Worm (Caenorhabditis elegans) whole organism, L3 larva: ENCODE results near the gene fbxa-29.
"Not testable (repeated sequence)": the region's sequence is repeated elsewhere in the genome, so short reads cannot be mapped to it uniquely, and the experiment has no call there.

ENCODE experiments used
- R02D3.7 ChIP-seq: fragments of 150-350 bp; optimal IDR thresholded peaks from 2 replicates; lab custom pipeline; 2014; ENCODE audit warnings: missing biosample characterization, missing genetic modification characterization
- aly-2 ChIP-seq: fragments of 150-350 bp; optimal IDR thresholded peaks from 2 replicates; lab custom pipeline; 2014; ENCODE audit warnings: missing biosample characterization, missing genetic modification characterization
- ama-1 ChIP-seq: fragments of 150-350 bp; optimal IDR thresholded peaks from 2 replicates; lab custom pipeline; 2018
- ceh-82 ChIP-seq: fragments of 150-350 bp; optimal IDR thresholded peaks from 2 replicates; lab custom pipeline; 2014; ENCODE audit warnings: missing biosample characterization, missing genetic modification characterization
- daf-12 ChIP-seq: fragments of 150-350 bp; optimal IDR thresholded peaks from 2 replicates; lab custom pipeline; 2014; ENCODE audit warnings: missing biosample characterization, missing genetic modification reagents, missing genetic modification characterization
- egl-5 ChIP-seq: fragments of 150-350 bp; optimal IDR thresholded peaks from 2 replicates; lab custom pipeline; 2017; ENCODE audit warnings: missing biosample characterization, missing genetic modification reagents, missing genetic modification characterization, inconsistent platforms
- elt-2 ChIP-seq: sonication (generic microtip); optimal IDR thresholded peaks from 2 replicates; lab custom pipeline; 2016; ENCODE audit warnings: missing genetic modification reagents, mild to moderate bottlenecking, missing genetic modification characterization, missing compliant biosample characterization
- fkh-10 ChIP-seq: sonication (generic microtip); optimal IDR thresholded peaks from 2 replicates; lab custom pipeline; 2017; ENCODE audit warnings: missing biosample characterization, missing genetic modification reagents, missing genetic modification characterization
- fkh-2 ChIP-seq: fragments of 150-350 bp; optimal IDR thresholded peaks from 2 replicates; lab custom pipeline; 2014; ENCODE audit warnings: missing biosample characterization, missing genetic modification reagents, missing genetic modification characterization
- hmg-11 ChIP-seq: sonication (generic microtip); optimal IDR thresholded peaks from 2 replicates; lab custom pipeline; 2016; ENCODE audit warnings: missing genetic modification characterization, missing compliant biosample characterization
- lin-39 ChIP-seq: fragments of 150-350 bp; optimal IDR thresholded peaks from 2 replicates; lab custom pipeline; 2018; ENCODE audit warnings: missing biosample characterization, missing genetic modification reagents, missing genetic modification characterization
- lsy-12 ChIP-seq: sonication (generic microtip); optimal IDR thresholded peaks from 2 replicates; lab custom pipeline; 2016; ENCODE audit warnings: mild to moderate bottlenecking, missing genetic modification characterization, missing compliant biosample characterization
- mml-1 ChIP-seq: fragments of 150-350 bp; sonication (generic microtip); optimal IDR thresholded peaks from 3 replicates; lab custom pipeline; 2014; ENCODE audit warnings: missing biosample characterization, missing genetic modification characterization
- nfya-1 ChIP-seq: sonication (generic microtip); optimal IDR thresholded peaks from 2 replicates; lab custom pipeline; 2017; ENCODE audit warnings: missing genetic modification characterization, mild to moderate bottlenecking, missing compliant biosample characterization, antibody characterized with exemption, moderate library complexity; ENCODE audit not compliant: insufficient read depth
- nhr-11 ChIP-seq: fragments of 150-350 bp; optimal IDR thresholded peaks from 2 replicates; lab custom pipeline; 2014; ENCODE audit warnings: missing biosample characterization, missing genetic modification characterization
- nhr-12 ChIP-seq: fragments of 150-350 bp; optimal IDR thresholded peaks from 2 replicates; lab custom pipeline; 2014; ENCODE audit warnings: missing biosample characterization, missing genetic modification characterization
- nhr-237 ChIP-seq: fragments of 150-350 bp; optimal IDR thresholded peaks from 2 replicates; lab custom pipeline; 2014; ENCODE audit warnings: missing biosample characterization, missing genetic modification characterization
- nhr-25 ChIP-seq: sonication (generic microtip); optimal IDR thresholded peaks from 2 replicates; lab custom pipeline; 2017; ENCODE audit warnings: missing biosample characterization, missing genetic modification characterization
- nhr-76 ChIP-seq: fragments of 150-350 bp; sonication (generic microtip); optimal IDR thresholded peaks from 5 replicates; lab custom pipeline; 2014; ENCODE audit warnings: missing biosample characterization, missing genetic modification characterization
- pha-4 ChIP-seq: fragments of 150-350 bp; optimal IDR thresholded peaks from 2 replicates; lab custom pipeline; 2014; ENCODE audit warnings: missing biosample characterization, missing genetic modification reagents, missing genetic modification characterization
- pqm-1 ChIP-seq: fragments of 150-350 bp; optimal IDR thresholded peaks from 2 replicates; lab custom pipeline; 2017; ENCODE audit warnings: missing biosample characterization, missing genetic modification characterization, inconsistent platforms
- skn-1 ChIP-seq: fragments of 150-350 bp; optimal IDR thresholded peaks from 2 replicates; lab custom pipeline; 2014; ENCODE audit warnings: missing biosample characterization, missing genetic modification characterization
- snpc-4 ChIP-seq: fragments of 150-350 bp; optimal IDR thresholded peaks from 2 replicates; lab custom pipeline; 2014; ENCODE audit warnings: missing biosample characterization, missing genetic modification characterization
- tbx-2 ChIP-seq: sonication (generic microtip); optimal IDR thresholded peaks from 2 replicates; lab custom pipeline; 2016; ENCODE audit warnings: mild to moderate bottlenecking, missing genetic modification characterization, missing compliant biosample characterization
- ztf-4 ChIP-seq: fragments of 150-350 bp; optimal IDR thresholded peaks from 2 replicates; lab custom pipeline; 2014; ENCODE audit warnings: missing biosample characterization, missing genetic modification characterization

fbxa-29 gene

ce11 chrIII:1275513-1275912 is 2.0 kb upstream of the fbxa-29 start, which contains the start of gene fbxa-30:
Gene fbxa-30, minus strand, starts transcription at chrIII:1275613.
- TF ChIP-seq nhr-11 (tag; lab: Kevin White, UChicago) (no peak), hmg-11 (tag; lab: Kevin White, UChicago) (no peak), nhr-25 (no peak), elt-2 (tag; lab: Kevin White, UChicago) (peak; percentile 6)

DNA sequence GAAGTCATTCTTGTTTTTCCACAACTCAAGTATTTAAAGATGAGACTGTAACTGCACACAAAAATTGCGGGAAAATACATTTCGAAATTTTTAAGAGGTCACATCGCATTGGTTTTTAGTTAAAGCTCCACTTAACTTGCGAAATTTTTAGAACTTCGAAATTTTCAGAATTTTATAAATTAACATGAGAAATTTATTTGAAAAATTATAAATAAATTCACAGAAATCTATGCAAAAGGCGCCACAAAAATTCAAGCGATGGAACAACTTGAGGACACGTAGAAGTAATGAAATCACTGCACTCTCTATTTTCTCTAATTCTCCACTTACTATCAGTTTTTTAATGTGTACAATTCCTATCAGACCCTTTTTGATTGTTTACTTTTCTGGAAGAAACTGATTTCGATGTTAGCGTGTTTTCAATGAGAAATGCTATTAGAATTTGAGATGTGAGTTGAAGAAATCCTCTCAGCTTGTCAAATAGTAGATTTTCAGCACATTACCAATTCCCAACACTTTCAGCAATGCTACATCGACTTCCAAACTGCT is 2.1 kb downstream of the fbxa-29 start, which contains the start of gene fbxa-31:
TSS of gene fbxa-31 (minus strand) at position 51 of the 549 bp plus-strand sequence.
- TF ChIP-seq pqm-1 = peak; percentile 48
- no peak for TF ChIP-seq R02D3.7 (tag; lab: Kevin White, UChicago)
- TF ChIP-seq mml-1 (tag; lab: Kevin White, UChicago) = no peak
- peak; percentile 96 for TF ChIP-seq pha-4 (tag; lab: Kevin White, UChicago)
- peak; percentile 59 for TF ChIP-seq elt-2 (tag; lab: Kevin White, UChicago)
- TF ChIP-seq tbx-2 (tag; lab: Kevin White, UChicago) = no peak
- no peak for TF ChIP-seq nhr-237 (tag; lab: Kevin White, UChicago)

DNA sequence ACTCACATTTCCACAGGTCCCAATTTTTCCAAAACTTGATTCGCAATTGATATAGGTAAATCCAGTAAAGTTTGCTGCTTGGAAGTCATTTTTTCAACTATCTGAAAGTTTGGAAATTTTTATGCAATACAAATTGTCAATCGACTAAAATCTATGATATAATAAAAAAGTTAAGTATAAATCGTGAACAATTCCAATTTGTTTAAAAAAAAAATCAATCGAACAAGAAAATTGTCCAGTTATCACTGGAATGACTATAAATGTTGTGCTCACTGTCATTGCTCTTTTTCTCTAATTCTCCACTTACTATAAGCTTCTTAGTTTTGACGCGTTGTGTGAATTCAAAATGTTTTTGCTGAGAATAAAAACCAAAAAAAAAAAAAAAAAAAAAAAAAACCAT is 4.3 kb downstream of the fbxa-29 start, which contains the start of gene fbxa-32:
TSS of gene fbxa-32 (minus strand) at position 101 of the 400 bp plus-strand sequence.
- TF ChIP-seq nhr-76 (tag; lab: Kevin White, UChicago) (no peak), lsy-12 (tag; lab: Kevin White, UChicago) (no peak), fkh-10 (GFP tag; lab: Kevin White, UChicago) (no peak), lin-39 (no peak), nhr-25 (no peak), R02D3.7 (tag; lab: Kevin White, UChicago) (no peak), pha-4 (tag; lab: Kevin White, UChicago) (peak; percentile 14), nhr-12 (tag; lab: Kevin White, UChicago) (no peak), fkh-2 (no peak), ztf-4 (tag; lab: Kevin White, UChicago) (no peak), aly-2 (tag; lab: Kevin White, UChicago) (no peak), ama-1 (lab: Kevin White, UChicago) (no peak), elt-2 (tag; lab: Kevin White, UChicago) (peak; percentile 57), egl-5 (no peak)

ce11 chrIII:1266799-1267198 is 6.7 kb downstream of the fbxa-29 start, which contains the start of gene fbxa-151:
Gene fbxa-151, minus strand, starts transcription at chrIII:1266899.
- not testable (repeated sequence) for TF ChIP-seq ztf-4 (tag; lab: Kevin White, UChicago); nhr-76 (tag; lab: Kevin White, UChicago); snpc-4
- TF ChIP-seq, all 47 proteins: peak for 0; not testable (repeated sequence) for 47

DNA sequence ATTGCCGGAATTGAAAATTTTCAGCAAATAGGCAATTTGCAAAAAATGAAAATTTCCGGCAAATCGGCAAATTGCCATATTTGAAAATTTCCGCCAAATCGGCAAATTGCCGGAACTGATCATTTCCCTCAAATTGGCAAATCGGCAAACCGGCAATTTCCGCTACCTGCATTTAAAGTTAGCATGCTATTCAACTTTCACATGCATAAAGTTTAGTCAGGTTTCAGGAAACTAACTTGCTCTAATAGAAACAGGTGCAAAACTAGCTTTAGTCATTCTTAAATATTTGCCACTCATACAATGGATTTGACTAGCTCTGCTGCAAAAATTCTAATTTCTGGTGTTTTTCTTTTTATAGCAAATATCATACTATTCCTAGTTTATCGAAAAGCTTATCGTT is 9.8 kb downstream of the fbxa-29 start, which contains the start of gene srz-9:
TSS of gene srz-9 (plus strand) at position 301 of the 400 bp plus-strand sequence.
- TF ChIP-seq nfya-1 (tag; lab: Kevin White, UChicago); ceh-82 (tag; lab: Kevin White, UChicago); fkh-2: not testable (repeated sequence)

ce11 chrIII:1258358-1258757 is 15.1 kb downstream of the fbxa-29 start, which contains the start of gene fbxa-78:
Gene fbxa-78, minus strand, starts transcription at chrIII:1258458.
- not testable (repeated sequence) for TF ChIP-seq skn-1, daf-12, nfya-1 (tag; lab: Kevin White, UChicago)

- TF ChIP-seq nhr-237 (tag; lab: Kevin White, UChicago); mml-1 (tag; lab: Kevin White, UChicago); snpc-4: not testable (repeated sequence)
- TF ChIP-seq, all 47 proteins: peak for 0; not testable (repeated sequence) for 47
Observed at ce11 chrIII:1256519-1256918, 17.0 kb downstream of the fbxa-29 start, which contains the start of gene fbxa-208. Gene fbxa-208, plus strand, starts transcription at chrIII:1256819.
